Worm (Caenorhabditis elegans) whole organism, late embryonic: Measurements from ENCODE around the gene cid-1.

ENCODE experiments used
- ama-1 ChIP-seq: fragments of 150-350 bp; optimal IDR thresholded peaks from 2 replicates; lab custom pipeline; 2014
- dmd-4 ChIP-seq: sonication (generic microtip); optimal IDR thresholded peaks from 2 replicates; lab custom pipeline; 2016; ENCODE audit warnings: borderline replicate concordance, missing genetic modification characterization, missing compliant biosample characterization
- dve-1 ChIP-seq: sonication (generic microtip); optimal IDR thresholded peaks from 2 replicates; lab custom pipeline; 2017; ENCODE audit warnings: antibody characterized with exemption, mild to moderate bottlenecking, missing genetic modification characterization, missing compliant biosample characterization
- hlh-6 ChIP-seq: sonication (generic microtip); optimal IDR thresholded peaks from 2 replicates; lab custom pipeline; 2016; ENCODE audit warnings: missing genotype, missing genetic modification characterization, missing compliant biosample characterization
- pha-2 ChIP-seq: sonication (generic microtip); optimal IDR thresholded peaks from 2 replicates; lab custom pipeline; 2017; ENCODE audit warnings: mild to moderate bottlenecking, missing genetic modification characterization, missing compliant biosample characterization

ce11 chrIII:5185620-5186019 lies 11.9 kb downstream of the cid-1 start, which contains the start of gene pup-2:
- TF ChIP-seq hlh-6 (no peak), ama-1 (no peak), pha-2 (no peak), dmd-4 (tag; lab: Kevin White, UChicago) (no peak), dve-1 (tag; lab: Kevin White, UChicago) (no peak)
